Fruit fly (Drosophila melanogaster) Kc167 (cell line): Measurements from ENCODE around the gene CG7246.

Source experiments
- Sin3A ChIP-seq: fragments of >200 bp; optimal IDR thresholded peaks from 2 replicates; lab custom pipeline; 2018; ENCODE audit warnings: missing external identifiers
- psq ChIP-seq: fragments of >200 bp; optimal IDR thresholded peaks from 2 replicates; lab custom pipeline; 2017; ENCODE audit warnings: missing external identifiers
- ttk ChIP-seq: sonication (Bioruptor generic); optimal IDR thresholded peaks from 2 replicates; lab custom pipeline; 2017; ENCODE audit warnings: missing external identifiers

DNA sequence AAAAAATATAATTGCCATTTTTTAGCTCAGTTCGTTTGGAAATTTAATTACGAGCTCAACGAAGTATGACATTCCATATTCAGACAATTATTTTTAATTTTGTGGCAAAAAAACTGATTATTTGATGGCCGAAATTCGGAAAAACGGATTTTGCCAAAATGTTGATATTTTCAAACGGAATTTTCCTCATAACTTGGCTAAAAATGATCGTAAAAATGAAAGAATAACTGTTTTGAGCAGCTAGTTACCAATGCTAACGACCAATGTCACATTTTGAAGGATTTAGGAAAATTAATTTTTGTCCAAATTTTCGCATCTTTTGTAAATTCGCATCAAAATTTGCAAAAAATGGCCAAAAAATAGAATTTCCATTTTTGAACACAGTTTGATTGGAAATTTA, 12.2 kb upstream of the CG7246 start:
- no peak for TF ChIP-seq psq (lab: Kevin White, UChicago)
- TF ChIP-seq ttk: no peak
- TF ChIP-seq Sin3A: no peak
